Fruit fly (Drosophila melanogaster): ENCODE results near the gene Cp18.

The Cp18 gene

dm6 chr3L:8729565-8729964 lies 3.0 kb downstream of the Cp18 start, which contains the start of gene Cp19:
TSS of gene Cp19 (plus strand) at chr3L:8729865.
- no peak for TF ChIP-seq psq (optimal IDR thresholded peaks at IDR 0.05)
- no peak for TF ChIP-seq usp (GFP tag; optimal IDR thresholded peaks at IDR 0.05)
- TF ChIP-seq EcR (GFP tag; optimal IDR thresholded peaks at IDR 0.05): no peak
- TF ChIP-seq Dll (optimal IDR thresholded peaks at IDR 0.05): no peak
- TF ChIP-seq pan (optimal IDR thresholded peaks at IDR 0.05): no peak
- no peak for TF ChIP-seq CG8478 (optimal IDR thresholded peaks at IDR 0.05)

- TF ChIP-seq psq (optimal IDR thresholded peaks at IDR 0.05) (no peak), Dll (optimal IDR thresholded peaks at IDR 0.05) (no peak), CG8478 (optimal IDR thresholded peaks at IDR 0.05) (no peak), EcR (GFP tag; optimal IDR thresholded peaks at IDR 0.05) (no peak), usp (GFP tag; optimal IDR thresholded peaks at IDR 0.05) (no peak), pan (optimal IDR thresholded peaks at IDR 0.05) (no peak)
These were observed 5.0 kb downstream of the Cp18 start, which contains the start of gene Cp16 for dm6 chr3L:8731494-8731994. TSS of gene Cp16 (plus strand) at chr3L:8731944.

dm6 chr3L:8741051-8741468 lies 14.5 kb downstream of the Cp18 start:
- TF ChIP-seq usp (GFP tag; optimal IDR thresholded peaks at IDR 0.05) (no peak), CG8478 (optimal IDR thresholded peaks at IDR 0.05) (no peak), pan (optimal IDR thresholded peaks at IDR 0.05) (no peak), EcR (GFP tag; optimal IDR thresholded peaks at IDR 0.05) (no peak), Dll (optimal IDR thresholded peaks at IDR 0.05) (no peak), psq (optimal IDR thresholded peaks at IDR 0.05) (no peak)

dm6 chr3L:8745210-8745609 lies 18.6 kb downstream of the Cp18 start, which contains the start of gene Prm:
TSS of gene Prm (minus strand) at chr3L:8745310.
- TF ChIP-seq Dll (optimal IDR thresholded peaks at IDR 0.05) (no peak), EcR (GFP tag; optimal IDR thresholded peaks at IDR 0.05) (no peak), pan (optimal IDR thresholded peaks at IDR 0.05) (no peak), CG8478 (optimal IDR thresholded peaks at IDR 0.05) (no peak), usp (GFP tag; optimal IDR thresholded peaks at IDR 0.05) (no peak), psq (optimal IDR thresholded peaks at IDR 0.05) (no peak)

- TF ChIP-seq psq (optimal IDR thresholded peaks at IDR 0.05): no peak
- no peak for TF ChIP-seq Dll (optimal IDR thresholded peaks at IDR 0.05)
- TF ChIP-seq pan (optimal IDR thresholded peaks at IDR 0.05): no peak
- no peak for TF ChIP-seq CG8478 (optimal IDR thresholded peaks at IDR 0.05)
- TF ChIP-seq usp (GFP tag; optimal IDR thresholded peaks at IDR 0.05): no peak
- no peak for TF ChIP-seq EcR (GFP tag; optimal IDR thresholded peaks at IDR 0.05)
These were observed 19.9 kb downstream of the Cp18 start for dm6 chr3L:8746519-8746918.

- TF ChIP-seq CG8478 (optimal IDR thresholded peaks at IDR 0.05) (no peak), EcR (GFP tag; optimal IDR thresholded peaks at IDR 0.05) (no peak), Dll (optimal IDR thresholded peaks at IDR 0.05) (no peak), psq (optimal IDR thresholded peaks at IDR 0.05) (no peak), pan (optimal IDR thresholded peaks at IDR 0.05) (no peak), usp (GFP tag; optimal IDR thresholded peaks at IDR 0.05) (no peak)
These were observed 21.7 kb downstream of the Cp18 start for dm6 chr3L:8748323-8748722.

dm6 chr3L:8748839-8749238 lies 22.2 kb downstream of the Cp18 start:
- no peak for TF ChIP-seq usp (GFP tag; optimal IDR thresholded peaks at IDR 0.05)
- no peak for TF ChIP-seq pan (optimal IDR thresholded peaks at IDR 0.05)
- no peak for TF ChIP-seq EcR (GFP tag; optimal IDR thresholded peaks at IDR 0.05)
- no peak for TF ChIP-seq Dll (optimal IDR thresholded peaks at IDR 0.05)
- TF ChIP-seq CG8478 (optimal IDR thresholded peaks at IDR 0.05): no peak
- TF ChIP-seq psq (optimal IDR thresholded peaks at IDR 0.05): no peak

dm6 chr3L:8749676-8750654 lies 23.4 kb downstream of the Cp18 start, which contains the start of gene CG13306:
TSS of gene CG13306 (minus strand) at chr3L:8749726.
- no peak for TF ChIP-seq pan (optimal IDR thresholded peaks at IDR 0.05)

- TF ChIP-seq psq (optimal IDR thresholded peaks at IDR 0.05) (no peak), usp (GFP tag; optimal IDR thresholded peaks at IDR 0.05) (no peak), pan (optimal IDR thresholded peaks at IDR 0.05) (no peak), EcR (GFP tag; optimal IDR thresholded peaks at IDR 0.05) (no peak)
These were observed 24.7 kb downstream of the Cp18 start for dm6 chr3L:8751262-8751661.

dm6 chr3L:8753592-8753991 lies 27.0 kb downstream of the Cp18 start, which contains the start of gene Fhos:
TSS of gene Fhos (plus strand) at chr3L:8753619.
- TF ChIP-seq CG8478 (optimal IDR thresholded peaks at IDR 0.05): no peak
- TF ChIP-seq Dll (optimal IDR thresholded peaks at IDR 0.05): no peak
- TF ChIP-seq EcR (GFP tag; optimal IDR thresholded peaks at IDR 0.05): no peak
- no peak for TF ChIP-seq usp (GFP tag; optimal IDR thresholded peaks at IDR 0.05)
- TF ChIP-seq psq (optimal IDR thresholded peaks at IDR 0.05): no peak
- no peak for TF ChIP-seq pan (optimal IDR thresholded peaks at IDR 0.05)

- no peak for TF ChIP-seq Dll (optimal IDR thresholded peaks at IDR 0.05)
These were observed 29.1 kb downstream of the Cp18 start, which contains the start of gene CG6576 for dm6 chr3L:8755689-8756088. TSS of gene CG6576 (plus strand) at chr3L:8755989.

- TF ChIP-seq pan (optimal IDR thresholded peaks at IDR 0.05) (no peak), usp (GFP tag; optimal IDR thresholded peaks at IDR 0.05) (no peak), psq (optimal IDR thresholded peaks at IDR 0.05) (no peak), CG8478 (optimal IDR thresholded peaks at IDR 0.05) (no peak), Dll (optimal IDR thresholded peaks at IDR 0.05) (no peak), EcR (GFP tag; optimal IDR thresholded peaks at IDR 0.05) (no peak)
These were observed 36.5 kb downstream of the Cp18 start for dm6 chr3L:8763037-8763454.
